Fruit fly (Drosophila melanogaster) whole organism, embryonic: ENCODE results near the gene CG10730.

Source experiments
- Bgb ChIP-seq: fragments of 200-800 bp; sonication (Bioruptor generic); IDR thresholded peaks from 2 replicates; pipeline ENCODE4 v1.3.6; 2022; ENCODE audit warnings: missing biosample characterization, missing genetic modification characterization; ENCODE audit not compliant: partially characterized antibody
- CG10431 ChIP-seq: fragments of 200-800 bp; sonication (Bioruptor generic); optimal IDR thresholded peaks from 3 replicates; lab custom pipeline; 2018; ENCODE audit warnings: missing biosample characterization, mild to moderate bottlenecking, missing genetic modification characterization
- CG10462 ChIP-seq: fragments of 200-800 bp; sonication (Bioruptor generic); optimal IDR thresholded peaks from 2 replicates; lab custom pipeline; 2016; ENCODE audit warnings: missing biosample characterization, missing genetic modification characterization
- CG11085 ChIP-seq: fragments of 200-800 bp; sonication (Bioruptor generic); IDR thresholded peaks from 2 replicates; pipeline ENCODE4 v1.3.6; 2022; ENCODE audit warnings: missing biosample characterization, missing genetic modification characterization
- CG11560 ChIP-seq: fragments of 200-800 bp; sonication (Bioruptor generic); IDR thresholded peaks from 3 replicates; pipeline ENCODE4 v1.3.6; 2022; ENCODE audit warnings: missing biosample characterization, missing genetic modification characterization
- CG12071 ChIP-seq: fragments of 200-800 bp; sonication (Bioruptor generic); optimal IDR thresholded peaks from 3 replicates; lab custom pipeline; 2018; ENCODE audit warnings: missing biosample characterization, mild to moderate bottlenecking, missing genetic modification characterization
- CG12104 ChIP-seq: fragments of 200-800 bp; sonication (Bioruptor generic); optimal IDR thresholded peaks from 3 replicates; lab custom pipeline; 2016; ENCODE audit warnings: missing biosample characterization, missing genetic modification characterization
- CG12769 ChIP-seq: fragments of 200-800 bp; sonication (Bioruptor generic); optimal IDR thresholded peaks from 2 replicates; lab custom pipeline; 2019; ENCODE audit warnings: missing biosample characterization, mild to moderate bottlenecking, missing genetic modification characterization, moderate library complexity
- CG13287 ChIP-seq: fragments of 200-800 bp; sonication (Bioruptor generic); IDR thresholded peaks from 2 replicates; pipeline ENCODE4 v1.3.6; 2022; ENCODE audit warnings: missing biosample characterization, missing genetic modification characterization; ENCODE audit not compliant: partially characterized antibody
- CG2712 ChIP-seq: fragments of 200-800 bp; optimal IDR thresholded peaks from 3 replicates; lab custom pipeline; 2019; ENCODE audit warnings: missing biosample characterization, mild to moderate bottlenecking, missing genetic modification characterization, moderate library complexity
- CG32767 ChIP-seq: fragments of 200-800 bp; sonication (Bioruptor generic); IDR thresholded peaks from 2 replicates; pipeline ENCODE4 v1.3.6; 2022; ENCODE audit warnings: missing biosample characterization, missing genetic modification characterization
- CG3847 ChIP-seq: fragments of 200-800 bp; sonication (Bioruptor generic); IDR thresholded peaks from 2 replicates; pipeline ENCODE4 v1.3.6; 2022; ENCODE audit warnings: missing biosample characterization, missing genetic modification characterization
- CG42726 ChIP-seq: fragments of 200-800 bp; sonication (Bioruptor generic); IDR thresholded peaks from 2 replicates; pipeline ENCODE4 v1.3.6; 2022; ENCODE audit warnings: missing biosample characterization, missing genetic modification characterization; ENCODE audit not compliant: partially characterized antibody
- CG4282 ChIP-seq: fragments of 200-800 bp; sonication (Bioruptor generic); optimal IDR thresholded peaks from 2 replicates; lab custom pipeline; 2016; ENCODE audit warnings: missing biosample characterization, missing genetic modification characterization
- CG4404 ChIP-seq: fragments of 200-800 bp; sonication (Bioruptor generic); IDR thresholded peaks from 2 replicates; pipeline ENCODE4 v1.3.6; 2022; ENCODE audit warnings: missing biosample characterization, missing genetic modification characterization
- CG4707 ChIP-seq: fragments of 200-800 bp; sonication (Bioruptor generic); optimal IDR thresholded peaks from 2 replicates; lab custom pipeline; 2018; ENCODE audit warnings: missing biosample characterization, mild to moderate bottlenecking, missing genetic modification characterization, moderate library complexity
- CG8089 ChIP-seq: fragments of 200-800 bp; sonication (Bioruptor generic); optimal IDR thresholded peaks from 3 replicates; lab custom pipeline; 2016; ENCODE audit warnings: missing biosample characterization, missing genetic modification characterization
- CG8281 ChIP-seq: fragments of 200-800 bp; sonication (Bioruptor generic); optimal IDR thresholded peaks from 2 replicates; lab custom pipeline; 2018; ENCODE audit warnings: missing biosample characterization, mild to moderate bottlenecking, missing genetic modification characterization, moderate library complexity
- CG8765 ChIP-seq: fragments of 200-800 bp; sonication (Bioruptor generic); IDR thresholded peaks from 2 replicates; pipeline ENCODE4 v1.3.6; 2022; ENCODE audit warnings: missing biosample characterization, missing genetic modification characterization
- Dll ChIP-seq: fragments of 200-800 bp; sonication (Bioruptor generic); IDR thresholded peaks from 4 replicates; pipeline ENCODE4 v1.3.6; 2022; ENCODE audit warnings: missing biosample characterization, missing genetic modification characterization; ENCODE audit not compliant: partially characterized antibody
- Elba2 ChIP-seq: fragments of 200-800 bp; sonication (Bioruptor generic); optimal IDR thresholded peaks from 3 replicates; lab custom pipeline; 2016; ENCODE audit warnings: missing biosample characterization, missing genetic modification characterization
- Ets65A ChIP-seq: fragments of 200-800 bp; sonication (Bioruptor generic); peaks from one replicate; lab custom pipeline; 2016; ENCODE audit warnings: missing biosample characterization, missing genetic modification characterization
- Fer1 ChIP-seq: fragments of 200-800 bp; sonication (Bioruptor generic); optimal IDR thresholded peaks from 2 replicates; lab custom pipeline; 2017; ENCODE audit warnings: missing biosample characterization, mild to moderate bottlenecking, missing genetic modification characterization
- Hsf ChIP-seq: fragments of 200-800 bp; sonication (Bioruptor generic); optimal IDR thresholded peaks from 3 replicates; lab custom pipeline; 2016; ENCODE audit warnings: missing biosample characterization, missing genetic modification characterization
- Jarid2 ChIP-seq: fragments of 200-800 bp; sonication (Bioruptor generic); optimal IDR thresholded peaks from 3 replicates; lab custom pipeline; 2017; ENCODE audit warnings: mild to moderate bottlenecking, missing biosample characterization, missing genetic modification reagents, missing genetic modification characterization
- Mad ChIP-seq: fragments of 200-800 bp; sonication (Bioruptor generic); optimal IDR thresholded peaks from 2 replicates; lab custom pipeline; 2016; ENCODE audit warnings: missing biosample characterization, missing genetic modification characterization
- Med ChIP-seq: fragments of 200-800 bp; sonication (Bioruptor generic); peaks from one replicate; lab custom pipeline; 2016; ENCODE audit warnings: missing biosample characterization, missing genetic modification characterization, mild to moderate bottlenecking, inconsistent platforms, moderate library complexity
- NC2α ChIP-seq: fragments of 200-800 bp; sonication (Bioruptor generic); optimal IDR thresholded peaks from 2 replicates; lab custom pipeline; 2016; ENCODE audit warnings: missing biosample characterization, missing genetic modification characterization
- Rfx ChIP-seq: fragments of 200-800 bp; sonication (Bioruptor generic); IDR thresholded peaks from 2 replicates; pipeline ENCODE4 v1.3.6; 2022; ENCODE audit warnings: missing biosample characterization, missing genetic modification characterization
- ac ChIP-seq: fragments of 200-800 bp; sonication (Bioruptor generic); optimal IDR thresholded peaks from 3 replicates; lab custom pipeline; 2017; ENCODE audit warnings: missing biosample characterization, mild to moderate bottlenecking, missing genetic modification characterization
- bsh ChIP-seq, 2 experiments: fragments of 200-800 bp; sonication (Bioruptor generic); optimal IDR thresholded peaks; 2 replicates each; lab custom pipeline; 2017 to 2018; ENCODE audit warnings: mild to moderate bottlenecking in 2 of 2, missing biosample characterization in 2 of 2, missing genetic modification characterization in 2 of 2, moderate library complexity in 1 of 2
- cato ChIP-seq: fragments of 200-800 bp; sonication (Bioruptor generic); optimal IDR thresholded peaks from 2 replicates; lab custom pipeline; 2016; ENCODE audit warnings: missing biosample characterization, missing genetic modification characterization, borderline replicate concordance
- chm ChIP-seq: fragments of 200-800 bp; sonication (Bioruptor generic); IDR thresholded peaks from 2 replicates; pipeline ENCODE4 v1.3.6; 2022; ENCODE audit warnings: missing biosample characterization, missing genetic modification characterization
- crp ChIP-seq, 2 experiments: fragments of 200-800 bp; sonication (Bioruptor generic); optimal IDR thresholded peaks; 2 replicates in 1 of 2; 3 replicates in 1 of 2; lab custom pipeline; 2017; ENCODE audit warnings: missing biosample characterization in 2 of 2, missing genetic modification characterization in 2 of 2, mild to moderate bottlenecking in 1 of 2, moderate library complexity in 1 of 2
- dmrt11E ChIP-seq: fragments of 200-800 bp; sonication (Bioruptor generic); optimal IDR thresholded peaks from 3 replicates; lab custom pipeline; 2018; ENCODE audit warnings: missing biosample characterization, mild to moderate bottlenecking, missing genetic modification characterization, moderate library complexity
- fru ChIP-seq: fragments of >200 bp; optimal IDR thresholded peaks from 2 replicates; lab custom pipeline; 2017
- gcm2 ChIP-seq: fragments of 200-800 bp; sonication (Bioruptor generic); optimal IDR thresholded peaks from 2 replicates; lab custom pipeline; 2016; ENCODE audit warnings: missing biosample characterization, missing genetic modification characterization
- grau ChIP-seq: fragments of 200-800 bp; optimal IDR thresholded peaks from 3 replicates; lab custom pipeline; 2019; ENCODE audit warnings: missing biosample characterization, mild to moderate bottlenecking, missing genetic modification characterization, moderate library complexity
- gsb-n ChIP-seq: fragments of 200-800 bp; sonication (Bioruptor generic); optimal IDR thresholded peaks from 3 replicates; lab custom pipeline; 2018; ENCODE audit warnings: missing biosample characterization, mild to moderate bottlenecking, missing genetic modification characterization
- gt ChIP-seq: fragments of 200-800 bp; sonication (Bioruptor generic); IDR thresholded peaks from 2 replicates; pipeline ENCODE4 v1.3.6; 2022; ENCODE audit warnings: missing biosample characterization, missing genetic modification characterization
- hb ChIP-seq: fragments of 200-800 bp; sonication (Bioruptor generic); IDR thresholded peaks from 3 replicates; pipeline ENCODE4 v1.3.6; 2022; ENCODE audit warnings: missing biosample characterization, missing genetic modification characterization; ENCODE audit not compliant: partially characterized antibody
- hth ChIP-seq: fragments of >200 bp; optimal IDR thresholded peaks from 2 replicates; lab custom pipeline; 2017; ENCODE audit warnings: inconsistent platforms
- kni ChIP-seq: fragments of 200-800 bp; sonication (Bioruptor generic); optimal IDR thresholded peaks from 3 replicates; lab custom pipeline; 2017; ENCODE audit warnings: mild to moderate bottlenecking, missing biosample characterization, missing genetic modification reagents, missing genetic modification characterization
- mirr ChIP-seq: fragments of 200-800 bp; sonication (Bioruptor generic); optimal IDR thresholded peaks from 3 replicates; lab custom pipeline; 2018; ENCODE audit warnings: missing biosample characterization, mild to moderate bottlenecking, missing genetic modification characterization
- pfk ChIP-seq: fragments of 200-800 bp; sonication (Bioruptor generic); optimal IDR thresholded peaks from 2 replicates; lab custom pipeline; 2018; ENCODE audit warnings: missing biosample characterization, mild to moderate bottlenecking, missing genetic modification characterization, moderate library complexity
- scrt ChIP-seq: fragments of 200-800 bp; sonication (Bioruptor generic); optimal IDR thresholded peaks from 2 replicates; lab custom pipeline; 2018; ENCODE audit warnings: missing biosample characterization, mild to moderate bottlenecking, missing genetic modification characterization, moderate library complexity
- ssp ChIP-seq: fragments of 200-800 bp; sonication (Bioruptor generic); IDR thresholded peaks from 2 replicates; pipeline ENCODE4 v1.3.6; 2022; ENCODE audit warnings: missing biosample characterization, missing genetic modification characterization
- tll ChIP-seq, 2 experiments: fragments of 200-800 bp in 1 of 2; fragments of >200 bp in 1 of 2; sonication (Bioruptor generic) in 1 of 2; optimal IDR thresholded peaks; 2 replicates each; lab custom pipeline; 2017 to 2019; ENCODE audit warnings: missing biosample characterization in 2 of 2, missing genetic modification characterization in 2 of 2, mild to moderate bottlenecking in 1 of 2, moderate library complexity in 1 of 2
- tna ChIP-seq: fragments of 200-800 bp; sonication (Bioruptor generic); IDR thresholded peaks from 2 replicates; pipeline ENCODE4 v1.3.6; 2022; ENCODE audit warnings: missing biosample characterization, missing genetic modification characterization; ENCODE audit not compliant: partially characterized antibody
- unc-4 ChIP-seq: fragments of 200-800 bp; sonication (Bioruptor generic); IDR thresholded peaks from 2 replicates; pipeline ENCODE4 v1.3.6; 2022; ENCODE audit warnings: missing biosample characterization, missing genetic modification characterization; ENCODE audit not compliant: partially characterized antibody

The CG10730 gene

DNA sequence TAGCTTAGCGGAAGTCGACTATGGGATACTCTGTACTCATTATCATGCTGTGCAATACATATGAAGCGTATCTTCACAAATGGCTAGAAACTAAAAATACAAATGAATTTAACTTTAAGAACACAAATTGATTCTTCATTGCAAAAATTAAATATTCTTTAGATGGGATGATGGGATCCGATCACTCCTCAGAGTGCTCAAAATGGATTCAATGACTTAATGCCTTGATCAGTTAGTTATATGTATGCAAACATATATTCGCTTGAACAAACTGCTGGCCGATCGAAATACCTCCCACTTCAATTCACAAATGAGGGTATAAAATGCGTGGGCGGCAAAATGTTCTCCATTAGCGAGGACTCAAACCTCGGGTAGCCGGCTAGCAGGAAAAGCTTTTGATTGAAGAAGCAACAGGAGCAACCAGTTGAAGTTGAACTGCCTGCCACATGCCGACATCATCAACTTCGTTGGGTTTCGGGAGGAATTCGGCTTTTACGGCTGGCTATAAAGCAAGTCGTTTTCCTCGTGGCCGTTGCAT is 44.5 kb downstream of the CG10730 start, which contains the start of gene sNPF (continued):
- TF ChIP-seq Elba2 (no peak), pfk (GFP tag; lab: Kevin White, UChicago) (no peak), kni (GFP tag; lab: Kevin White, UChicago) (no peak), CG8089 (peak; percentile 22), CG12104 (GFP tag; lab: Kevin White, UChicago) (peak; percentile 40), CG12071 (GFP tag; lab: Kevin White, UChicago) (no peak), Rfx (GFP tag; lab: Robert Waterston, UW) (peak; percentile 46), CG10462 (no peak), crp (GFP tag; optimal IDR thresholded peaks at IDR 0.05; lab: Kevin White, UChicago) (no peak), Mad (GFP tag; lab: Kevin White, UChicago) (no peak), CG10431 (no peak), gcm2 (GFP tag; lab: Kevin White, UChicago) (no peak), hb (GFP tag; lab: Robert Waterston, UW) (no peak), gt (GFP tag; lab: Robert Waterston, UW) (no peak), Dll (no peak), CG11085 (no peak), NC2α (GFP tag; lab: Kevin White, UChicago) (no peak), fru (lab: Kevin White, UChicago) (no peak), Med (GFP tag; lab: Kevin White, UChicago) (no peak), CG4707 (GFP tag; lab: Kevin White, UChicago) (no peak), CG4404 (no peak), CG12769 (tag; lab: Kevin White, UChicago) (peak; percentile 76), Bgb (GFP tag; lab: Robert Waterston, UW) (no peak), Hsf (peak; percentile 68), CG3847 (0 out of 2 replicates have a peak, but pooled peaks have one; percentile 33), tll (GFP tag; optimal IDR thresholded peaks at IDR 0.05; lab: Kevin White, UChicago) (no peak), CG4282 (GFP tag; lab: Kevin White, UChicago) (no peak), CG8281 (no peak), chm (GFP tag; lab: Robert Waterston, UW) (no peak), tna (GFP tag; lab: Robert Waterston, UW) (no peak), Fer1 (GFP tag; lab: Kevin White, UChicago) (peak; percentile 74), grau (tag; lab: Kevin White, UChicago) (no peak), dmrt11E (tag; lab: Kevin White, UChicago) (no peak), unc-4 (GFP tag; lab: Robert Waterston, UW) (no peak), hth (no peak), CG32767 (no peak), cato (GFP tag; lab: Kevin White, UChicago) (peak; percentile 15), mirr (GFP tag; lab: Kevin White, UChicago) (no peak), gsb-n (tag; lab: Kevin White, UChicago) (no peak), scrt (peak; percentile 98), ssp (GFP tag; lab: Robert Waterston, UW) (no peak), Jarid2 (GFP tag; lab: Kevin White, UChicago) (no peak), ac (GFP tag; lab: Kevin White, UChicago) (no peak), CG11560 (tag; lab: Robert Waterston, UW) (0 out of 3 replicates have a peak, but pooled peaks have one; percentile 36), CG13287 (no peak), CG8765 (GFP tag; lab: Robert Waterston, UW) (no peak), bsh (GFP tag; optimal IDR thresholded peaks at IDR 0.05; lab: Kevin White, UChicago) (no peak), CG42726 (GFP tag; lab: Robert Waterston, UW) (no peak), CG2712 (tag; lab: Kevin White, UChicago) (no peak), Ets65A (GFP tag; lab: Kevin White, UChicago) (peak; percentile 97)
